Fruit fly (Drosophila melanogaster): ENCODE data around the gene Sh.

Gene Sh

dm6 chrX:17887208-17887627 lies 175.8 kb downstream of the Sh start, which contains the start of gene mnb:
Gene mnb (minus strand): TSS chrX:17887222.
- no peak for TF ChIP-seq noc (tag; optimal IDR thresholded peaks at IDR 0.05)

dm6 chrX:17886449-17887207 lies 176.4 kb downstream of the Sh start:
- TF ChIP-seq noc (tag; optimal IDR thresholded peaks at IDR 0.05), result no peak

dm6 chrX:17886107-17886448 lies 177.0 kb downstream of the Sh start:
- no peak for TF ChIP-seq noc (tag; optimal IDR thresholded peaks at IDR 0.05)

dm6 chrX:17885295-17885694 lies 177.8 kb downstream of the Sh start:
- TF ChIP-seq noc (tag; optimal IDR thresholded peaks at IDR 0.05), result no peak

- TF ChIP-seq noc (tag; optimal IDR thresholded peaks at IDR 0.05), result no peak
Observed at dm6 chrX:17884567-17884966, 178.5 kb downstream of the Sh start.

dm6 chrX:17883418-17883817 lies 179.6 kb downstream of the Sh start, which contains the start of gene CG12985:
Gene CG12985 (plus strand): TSS chrX:17883718.
- TF ChIP-seq noc (tag; optimal IDR thresholded peaks at IDR 0.05), result no peak

- TF ChIP-seq noc (tag; optimal IDR thresholded peaks at IDR 0.05), result no peak
Observed at dm6 chrX:17882769-17883168, 180.3 kb downstream of the Sh start.

- peak; percentile 91 for TF ChIP-seq noc (tag; optimal IDR thresholded peaks at IDR 0.05)
Observed at dm6 chrX:17881138-17882121, 181.6 kb downstream of the Sh start.

dm6 chrX:17880269-17880889 lies 182.7 kb downstream of the Sh start:
- TF ChIP-seq noc (tag; optimal IDR thresholded peaks at IDR 0.05), result peak; percentile 99

- no peak for TF ChIP-seq noc (tag; optimal IDR thresholded peaks at IDR 0.05)
Observed at dm6 chrX:17879211-17879897, 183.7 kb downstream of the Sh start.

- TF ChIP-seq noc (tag; optimal IDR thresholded peaks at IDR 0.05), result no peak
Observed at dm6 chrX:17878632-17879033, 184.4 kb downstream of the Sh start.

- TF ChIP-seq noc (tag; optimal IDR thresholded peaks at IDR 0.05), result no peak
Observed at dm6 chrX:17877974-17878373, 185.1 kb downstream of the Sh start.

dm6 chrX:17876518-17876917 lies 186.5 kb downstream of the Sh start:
- TF ChIP-seq noc (tag; optimal IDR thresholded peaks at IDR 0.05), result no peak

dm6 chrX:17875695-17876094 lies 187.4 kb downstream of the Sh start:
- no peak for TF ChIP-seq noc (tag; optimal IDR thresholded peaks at IDR 0.05)

dm6 chrX:17875014-17875589 lies 187.9 kb downstream of the Sh start:
- TF ChIP-seq noc (tag; optimal IDR thresholded peaks at IDR 0.05), result no peak
